Worm (Caenorhabditis elegans) whole organism, L4/young adult: ENCODE measurements around the gene C50H11.13.

ENCODE experiments used
- dao-5 ChIP-seq: sonication (generic microtip); optimal IDR thresholded peaks from 2 replicates; lab custom pipeline; 2016; ENCODE audit warnings: missing genotype, missing genetic modification characterization, moderate library complexity, missing compliant biosample characterization
- him-1 ChIP-seq: sonication (generic microtip); optimal IDR thresholded peaks from 2 replicates; lab custom pipeline; 2016; ENCODE audit warnings: missing genotype, missing genetic modification reagents, missing genetic modification characterization, missing compliant biosample characterization

DNA sequence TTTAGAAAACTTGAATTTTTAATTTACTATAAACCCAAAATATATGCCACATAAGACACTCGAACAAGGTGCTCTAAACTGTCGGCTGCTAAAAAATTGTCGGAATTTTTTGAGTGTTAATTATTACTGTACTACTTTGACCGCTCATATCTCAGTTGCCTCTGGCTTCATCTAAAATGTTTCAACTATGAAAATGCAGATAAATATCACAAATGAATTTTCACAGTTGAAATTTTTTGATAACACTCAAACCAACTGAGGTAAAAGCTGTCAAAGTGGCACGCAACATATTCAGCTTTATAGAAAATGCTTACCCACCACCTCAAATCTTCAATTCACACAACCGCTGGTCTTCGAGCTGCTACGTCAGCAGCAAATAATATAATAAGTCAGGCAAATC lies 17.3 kb upstream of the C50H11.13 start, which contains the start of gene acs-21:
- TF ChIP-seq him-1 (tag; lab: Kevin White, UChicago) (no peak), dao-5 (tag; lab: Kevin White, UChicago) (no peak)
